Worm (Caenorhabditis elegans): ENCODE results near the gene clec-255.

DNA sequence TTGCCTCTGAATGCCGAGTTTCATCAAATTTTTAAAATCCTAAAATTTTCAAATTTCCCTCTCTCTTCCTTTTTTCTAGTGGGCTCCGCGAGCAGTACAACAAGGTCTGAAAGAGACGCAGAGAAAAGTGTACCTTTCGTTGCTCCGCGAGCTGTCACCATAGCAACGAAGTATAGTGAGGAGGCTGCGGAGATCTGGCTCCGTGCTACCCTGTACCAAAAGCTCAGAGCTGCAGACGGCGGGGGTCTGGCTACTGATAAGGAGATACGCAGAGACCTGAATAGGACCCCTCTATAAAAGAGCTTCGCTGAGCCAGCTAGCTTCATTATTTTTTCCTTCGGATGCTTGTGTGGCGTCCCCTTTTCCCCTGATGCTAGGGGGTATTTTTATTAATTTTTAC is 13.0 kb upstream of the clec-255 start, which contains the start of gene Y17D7B.10:
- TF ChIP-seq C06A6.2 (GFP tag; conservative IDR thresholded peaks at IDR 0.05) (no peak), ztf-28 (GFP tag; IDR thresholded peaks at IDR 0.05) (no peak), F57A8.1 (GFP tag; optimal IDR thresholded peaks at IDR 0.05) (no peak)
